Worm (Caenorhabditis elegans): ENCODE results near the gene C34D10.1.

DNA sequence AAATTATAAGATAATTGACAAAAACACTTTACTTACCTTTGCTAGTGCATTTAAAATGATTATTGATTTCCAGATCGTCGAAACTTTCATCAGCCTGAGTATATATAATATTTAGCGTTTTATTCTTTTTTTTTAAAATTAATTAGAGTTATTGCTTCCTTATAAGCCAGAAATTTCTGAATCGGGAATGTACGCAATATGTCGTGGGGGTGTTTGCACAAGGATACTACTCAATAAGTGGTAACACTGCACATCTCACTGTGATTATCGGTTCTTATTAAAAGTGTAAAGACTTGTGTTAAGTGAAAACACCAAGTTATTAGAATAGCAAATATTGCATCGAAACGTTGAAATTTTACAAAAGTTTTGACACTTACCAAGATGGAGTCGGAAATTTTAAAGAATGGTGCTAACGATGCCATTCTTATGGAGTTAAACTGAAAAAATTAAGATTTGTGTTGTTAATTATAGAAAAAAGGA is 28.6 kb downstream of the C34D10.1 start, which contains the start of gene dim-1:
- TF ChIP-seq him-1 (tag; optimal IDR thresholded peaks at IDR 0.05) (no peak), dao-5 (tag; optimal IDR thresholded peaks at IDR 0.05) (no peak)
